Worm (Caenorhabditis elegans): ENCODE data around the gene sti-1.
"Not testable (repeated sequence)": the region's sequence is repeated elsewhere in the genome, so short reads cannot be mapped to it uniquely, and the experiment has no call there.

Gene sti-1

DNA sequence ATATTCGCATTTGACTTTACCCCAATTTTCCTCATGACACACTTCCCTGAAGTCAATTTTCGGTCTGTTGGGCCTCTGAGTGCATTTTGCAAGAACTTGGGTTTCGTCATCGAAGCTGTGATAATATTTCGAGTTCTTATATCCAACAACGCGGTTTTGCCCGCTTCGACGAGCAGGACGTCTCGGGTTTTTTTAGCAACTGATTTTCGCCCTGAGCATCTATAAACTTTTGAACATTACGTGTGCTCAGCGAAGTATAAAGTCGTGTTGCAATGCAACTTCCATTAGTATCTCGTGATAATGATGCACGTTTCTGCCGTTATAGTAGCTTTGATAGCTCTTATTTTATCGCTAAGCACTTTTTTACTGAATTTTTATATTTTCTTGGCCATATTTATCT, 6.7 kb downstream of the sti-1 start, which contains the start of gene srbc-60:
Gene srbc-60 (plus strand): TSS at position 301 of the 400 bp plus-strand sequence.
- no peak for TF ChIP-seq W03F9.2 (tag; optimal IDR thresholded peaks at IDR 0.05)

DNA sequence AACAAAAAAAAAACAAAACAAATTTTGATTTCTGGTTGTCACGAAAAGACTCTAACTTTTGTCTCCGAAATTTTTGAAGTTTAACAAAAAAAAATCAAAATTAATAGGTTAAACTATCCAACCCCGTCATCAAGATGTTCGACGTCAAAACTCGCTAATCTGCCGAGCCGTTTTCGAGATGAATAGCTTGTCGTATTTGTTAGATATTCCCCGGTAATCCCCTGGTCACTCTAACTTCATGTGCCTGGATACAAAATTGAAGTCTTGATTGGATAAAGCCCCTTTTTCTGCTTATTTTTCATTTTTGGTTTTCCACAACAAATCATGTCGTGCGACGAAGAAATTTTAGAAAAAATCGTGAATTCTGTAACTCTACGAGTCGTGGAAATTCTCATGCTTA, 9.1 kb downstream of the sti-1 start, which contains the start of gene srab-16:
Gene srab-16 (plus strand): TSS at position 301 of the 400 bp plus-strand sequence.
- TF ChIP-seq W03F9.2 (tag; optimal IDR thresholded peaks at IDR 0.05) (no peak), him-1 (tag; optimal IDR thresholded peaks at IDR 0.05) (no peak), dao-5 (tag; optimal IDR thresholded peaks at IDR 0.05) (no peak)

DNA sequence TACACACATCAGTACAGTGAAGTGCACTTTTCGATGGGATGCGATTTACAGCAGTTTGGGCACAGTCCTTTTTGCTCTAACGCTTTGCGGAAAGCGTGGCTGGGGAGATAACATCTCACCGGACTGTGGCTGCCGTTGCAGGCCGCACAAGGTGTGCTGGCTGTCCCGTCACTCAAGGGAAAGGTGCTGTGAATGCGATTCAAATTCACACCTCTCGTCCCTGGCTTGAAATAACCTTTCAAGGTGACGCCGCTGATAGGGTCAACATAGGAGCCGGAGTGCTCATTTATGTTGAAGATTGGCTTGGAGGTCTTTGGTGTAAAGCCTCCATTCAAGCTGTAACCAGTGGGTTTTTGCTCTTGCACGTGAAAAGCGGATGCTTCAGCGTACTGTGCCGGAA, 20.8 kb downstream of the sti-1 start:
- no peak for TF ChIP-seq W03F9.2 (tag; optimal IDR thresholded peaks at IDR 0.05)
- no peak for TF ChIP-seq him-1 (tag; optimal IDR thresholded peaks at IDR 0.05)
- no peak for TF ChIP-seq dao-5 (tag; optimal IDR thresholded peaks at IDR 0.05)

ce11 chrV:797241-797640, 23.9 kb downstream of the sti-1 start:
- TF ChIP-seq dao-5 (tag; optimal IDR thresholded peaks at IDR 0.05): no peak
- no peak for TF ChIP-seq him-1 (tag; optimal IDR thresholded peaks at IDR 0.05)
- TF ChIP-seq W03F9.2 (tag; optimal IDR thresholded peaks at IDR 0.05): no peak

DNA sequence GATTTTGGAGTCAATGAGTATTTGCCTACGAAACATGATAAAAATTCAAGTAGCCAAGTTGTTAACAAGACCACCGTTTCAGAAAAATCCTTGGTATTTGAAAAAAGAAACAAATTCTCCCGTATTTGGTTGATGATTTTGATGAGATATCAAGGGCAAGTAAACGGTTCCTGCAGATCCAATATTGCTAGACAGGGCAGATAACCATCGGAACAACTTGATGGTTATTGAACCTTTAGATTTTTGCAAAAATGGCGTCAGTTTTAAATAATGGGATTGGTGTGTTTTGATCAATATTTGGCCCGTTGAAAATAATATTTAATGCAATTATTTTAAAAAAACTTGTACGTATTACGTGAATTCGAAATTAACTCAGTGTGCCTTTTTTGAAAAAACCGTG, 27.0 kb downstream of the sti-1 start:
- TF ChIP-seq W03F9.2 (tag; optimal IDR thresholded peaks at IDR 0.05): no peak
- TF ChIP-seq him-1 (tag; optimal IDR thresholded peaks at IDR 0.05): no peak
- TF ChIP-seq dao-5 (tag; optimal IDR thresholded peaks at IDR 0.05): no peak

- TF ChIP-seq W03F9.2 (tag; optimal IDR thresholded peaks at IDR 0.05) (no peak), him-1 (tag; optimal IDR thresholded peaks at IDR 0.05) (no peak), dao-5 (tag; optimal IDR thresholded peaks at IDR 0.05) (no peak)
These were observed 28.3 kb downstream of the sti-1 start for ce11 chrV:801555-802060.

- TF ChIP-seq W03F9.2 (tag; optimal IDR thresholded peaks at IDR 0.05): no peak
- TF ChIP-seq him-1 (tag; optimal IDR thresholded peaks at IDR 0.05): no peak
- no peak for TF ChIP-seq dao-5 (tag; optimal IDR thresholded peaks at IDR 0.05)
These were observed 29.4 kb downstream of the sti-1 start for ce11 chrV:802726-803125.

DNA sequence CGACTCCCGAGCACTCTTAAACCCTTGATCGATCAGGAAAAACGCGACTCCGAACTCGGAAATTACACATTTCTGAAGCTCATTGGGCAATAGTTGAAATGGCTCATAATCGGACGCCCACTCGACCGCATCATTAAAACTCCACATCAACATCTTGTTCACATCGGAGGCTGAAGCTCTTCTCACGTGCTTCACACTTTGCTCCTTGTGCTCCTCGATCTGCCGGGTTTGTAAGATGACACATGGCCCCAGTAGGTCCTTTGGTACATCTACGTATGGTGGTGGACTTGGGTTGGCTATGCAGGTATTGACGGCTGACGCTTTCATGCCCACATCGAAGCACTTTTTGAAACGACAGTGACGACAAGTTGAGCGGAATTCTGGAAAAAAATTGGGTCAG, 30.2 kb downstream of the sti-1 start:
- TF ChIP-seq him-1 (tag; optimal IDR thresholded peaks at IDR 0.05): no peak
- no peak for TF ChIP-seq W03F9.2 (tag; optimal IDR thresholded peaks at IDR 0.05)

DNA sequence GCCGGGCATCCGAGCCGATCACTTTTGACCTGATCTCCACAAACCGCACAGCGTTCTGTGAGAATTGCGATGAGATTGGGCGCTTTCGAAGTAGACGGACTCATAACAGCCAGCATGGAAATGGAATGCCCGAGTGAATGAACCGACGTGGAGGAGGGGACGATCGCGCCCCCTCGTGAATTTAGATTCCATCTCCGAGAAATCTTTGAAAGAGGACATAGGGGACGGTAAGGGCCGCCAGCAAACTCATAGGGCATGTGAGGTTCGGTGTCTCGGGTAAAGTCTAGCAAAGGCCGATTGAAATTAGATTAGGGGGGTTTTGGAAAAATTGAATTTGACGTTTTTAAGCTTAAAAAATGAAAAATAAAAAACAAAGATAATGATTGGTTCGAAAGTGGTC, 31.2 kb downstream of the sti-1 start, which contains the start of gene nhr-270:
Gene nhr-270 (minus strand): TSS at position 257 of the 400 bp plus-strand sequence.
- no peak for TF ChIP-seq dao-5 (tag; optimal IDR thresholded peaks at IDR 0.05)
- no peak for TF ChIP-seq him-1 (tag; optimal IDR thresholded peaks at IDR 0.05)
- TF ChIP-seq W03F9.2 (tag; optimal IDR thresholded peaks at IDR 0.05): no peak

DNA sequence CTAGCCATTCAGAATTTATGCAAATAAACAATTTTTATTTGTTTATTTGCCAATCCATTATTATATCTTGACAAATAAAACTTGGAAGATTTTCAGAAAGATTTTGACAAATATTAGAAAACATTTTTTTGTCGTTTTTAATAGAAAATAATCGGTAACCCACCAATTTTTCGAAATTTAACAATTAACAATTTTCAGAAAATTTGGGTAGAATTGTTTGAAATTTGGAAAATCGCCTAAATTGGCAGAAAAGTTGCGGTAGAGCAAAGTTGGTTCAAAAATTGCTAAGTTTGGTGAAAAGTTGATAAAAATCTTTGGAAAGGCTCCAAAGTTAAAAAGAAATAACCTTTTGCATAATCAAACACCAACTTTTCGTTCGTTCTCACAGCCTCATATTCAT, 34.9 kb downstream of the sti-1 start:
- TF ChIP-seq W03F9.2 (tag; optimal IDR thresholded peaks at IDR 0.05): no peak
- no peak for TF ChIP-seq dao-5 (tag; optimal IDR thresholded peaks at IDR 0.05)
- no peak for TF ChIP-seq him-1 (tag; optimal IDR thresholded peaks at IDR 0.05)

- TF ChIP-seq W03F9.2 (tag; optimal IDR thresholded peaks at IDR 0.05) (no peak), dao-5 (tag; optimal IDR thresholded peaks at IDR 0.05) (no peak), him-1 (tag; optimal IDR thresholded peaks at IDR 0.05) (no peak)
These were observed 37.1 kb downstream of the sti-1 start, which contains the start of gene R13D11.4 for ce11 chrV:810281-810862. R13D11.4 (plus strand) TSS chrV:810812.

ce11 chrV:813101-813500, 39.8 kb downstream of the sti-1 start, which contains the start of gene R13D11.10:
R13D11.10 (minus strand) TSS chrV:813201.
- no peak for TF ChIP-seq W03F9.2 (tag; optimal IDR thresholded peaks at IDR 0.05)
- no peak for TF ChIP-seq him-1 (tag; optimal IDR thresholded peaks at IDR 0.05)
- no peak for TF ChIP-seq dao-5 (tag; optimal IDR thresholded peaks at IDR 0.05)

ce11 chrV:814716-815115, 41.4 kb downstream of the sti-1 start, which contains the start of gene R13D11.3:
R13D11.3 (plus strand) TSS chrV:815016.
- TF ChIP-seq W03F9.2 (tag; optimal IDR thresholded peaks at IDR 0.05): no peak
- TF ChIP-seq him-1 (tag; optimal IDR thresholded peaks at IDR 0.05): no peak
- TF ChIP-seq dao-5 (tag; optimal IDR thresholded peaks at IDR 0.05): no peak

DNA sequence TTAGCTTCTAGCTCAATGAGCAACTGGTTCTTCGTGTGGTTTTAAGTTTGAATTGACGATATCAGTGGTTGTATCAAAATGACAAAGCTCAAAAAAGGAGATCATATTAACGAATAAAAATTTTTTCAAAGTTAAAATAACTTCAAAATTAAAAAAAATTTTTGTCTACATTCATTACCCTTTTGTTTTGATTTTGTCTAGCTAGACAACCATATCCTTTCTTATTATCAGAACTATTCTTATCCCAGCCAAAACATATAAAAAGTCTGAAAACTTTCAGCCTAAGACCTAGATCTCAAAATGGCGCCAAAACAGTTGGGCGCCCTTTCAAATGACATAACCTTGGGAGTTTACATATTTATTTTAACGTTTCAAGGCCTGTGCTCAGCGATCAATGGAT, 43.9 kb downstream of the sti-1 start, which contains the start of gene R13D11.1:
Gene R13D11.1 (plus strand): TSS at position 301 of the 400 bp plus-strand sequence.
- TF ChIP-seq dao-5 (tag; optimal IDR thresholded peaks at IDR 0.05): no peak
- no peak for TF ChIP-seq him-1 (tag; optimal IDR thresholded peaks at IDR 0.05)
- no peak for TF ChIP-seq W03F9.2 (tag; optimal IDR thresholded peaks at IDR 0.05)

ce11 chrV:820629-821028, 47.3 kb downstream of the sti-1 start, which contains the start of gene srx-32:
srx-32 (minus strand) TSS chrV:820729.
- not testable (repeated sequence) for TF ChIP-seq W03F9.2, dao-5, him-1 (tag; optimal IDR thresholded peaks at IDR 0.05)

Measured in whole organism, L4/young adult.